Worm (Caenorhabditis elegans): ENCODE data around the gene zyg-1.

Gene zyg-1

ce11 chrII:5701485-5701884 is 51.9 kb downstream of the zyg-1 start (continued):
- TF ChIP-seq let-607 (tag; optimal IDR thresholded peaks at IDR 0.05) (no peak), sptf-2 (GFP tag; optimal IDR thresholded peaks at IDR 0.05) (no peak), akir-1 (GFP tag; optimal IDR thresholded peaks at IDR 0.05) (no peak), hsf-1 (GFP tag; IDR thresholded peaks at IDR 0.05) (0 out of 2 replicates have a peak, but pooled peaks have one; percentile 20), madf-6 (GFP tag; IDR thresholded peaks at IDR 0.05) (peak; percentile 63), lir-1 (GFP tag; conservative IDR thresholded peaks at IDR 0.05) (no peak), C17E4.6 (GFP tag; IDR thresholded peaks at IDR 0.05) (no peak; the same call in 1 of the 2 replicates), Y67H2A.10 (GFP tag; conservative IDR thresholded peaks at IDR 0.05) (no peak), ama-1 (optimal IDR thresholded peaks at IDR 0.05) (peak; percentile 86), ama-1 (GFP tag; optimal IDR thresholded peaks at IDR 0.05) (no peak), ZK185.1 (tag; optimal IDR thresholded peaks at IDR 0.05; ENCODE audit: poor library complexity, severe bottlenecking) (peak; percentile 10), lin-54 (GFP tag; optimal IDR thresholded peaks at IDR 0.05) (peak; percentile 23), ztf-28 (GFP tag; IDR thresholded peaks at IDR 0.05) (no peak), mxl-1 (tag; optimal IDR thresholded peaks at IDR 0.05) (no peak), ceh-79 (tag; optimal IDR thresholded peaks at IDR 0.05) (no peak), ztf-26 (tag; optimal IDR thresholded peaks at IDR 0.05) (no peak), sdz-38 (tag; optimal IDR thresholded peaks at IDR 0.05) (no peak), F49E8.2 (tag; optimal IDR thresholded peaks at IDR 0.05; ENCODE audit: insufficient read depth) (peak; percentile 64), chd-7 (tag; optimal IDR thresholded peaks at IDR 0.05) (peak; percentile 23), tbx-9 (tag; optimal IDR thresholded peaks at IDR 0.05; ENCODE audit: borderline replicate concordance) (no peak), B0035.1 (tag; optimal IDR thresholded peaks at IDR 0.05) (no peak), F23B12.7 (tag; optimal IDR thresholded peaks at IDR 0.05; ENCODE audit: insufficient read depth) (peak; percentile 39), mel-28 (tag; optimal IDR thresholded peaks at IDR 0.05; ENCODE audit: borderline replicate concordance) (no peak), ets-4 (GFP tag; optimal IDR thresholded peaks at IDR 0.05) (no peak), hmg-20 (GFP tag; IDR thresholded peaks at IDR 0.05) (peak; percentile 66), F52B5.7 (tag; optimal IDR thresholded peaks at IDR 0.05) (no peak), bed-2 (GFP tag; IDR thresholded peaks at IDR 0.05) (no peak), K11D2.4 (GFP tag; IDR thresholded peaks at IDR 0.05) (no peak), Y95B8A.8 (GFP tag; IDR thresholded peaks at IDR 0.05) (no peak), cebp-1 (GFP tag; IDR thresholded peaks at IDR 0.05) (no peak), cebp-1 (tag; optimal IDR thresholded peaks at IDR 0.05) (peak; percentile 50), ztf-6 (GFP tag; IDR thresholded peaks at IDR 0.05) (no peak), lin-26 (GFP tag; IDR thresholded peaks at IDR 0.05) (no peak), madf-8 (GFP tag; conservative IDR thresholded peaks at IDR 0.05) (peak; percentile 34; the same call in 1 of the 2 replicates), ekl-4 (GFP tag; IDR thresholded peaks at IDR 0.05) (peak; percentile 47; the same call in 1 of the 2 replicates), madf-3 (GFP tag; IDR thresholded peaks at IDR 0.05) (0 out of 2 replicates have a peak, but pooled peaks have one; percentile 13), rpc-1 (optimal IDR thresholded peaks at IDR 0.05) (no peak), rpc-1 (tag; optimal IDR thresholded peaks at IDR 0.05) (peak; percentile 4), tbp1 (GFP tag; optimal IDR thresholded peaks at IDR 0.05) (peak; percentile 78), ztf-18 (tag; optimal IDR thresholded peaks at IDR 0.05) (no peak), Y56A3A.18 (GFP tag; IDR thresholded peaks at IDR 0.05) (peak; percentile 62), egl-44 (GFP tag; IDR thresholded peaks at IDR 0.05) (no peak), snpc-1.3 (tag; optimal IDR thresholded peaks at IDR 0.05; ENCODE audit: insufficient read depth) (peak; percentile 78), T07F8.4 (tag; optimal IDR thresholded peaks at IDR 0.05) (no peak), ceh-40 (GFP tag; IDR thresholded peaks at IDR 0.05) (no peak), zfh-2 (GFP tag; conservative IDR thresholded peaks at IDR 0.05) (no peak; the same call in 1 of the 2 replicates), F37B4.10 (GFP tag; IDR thresholded peaks at IDR 0.05) (no peak), nhr-120 (GFP tag; IDR thresholded peaks at IDR 0.05) (no peak), ztf-3 (GFP tag; optimal IDR thresholded peaks at IDR 0.05) (no peak)

Data from whole organism, young adult.